Worm (Caenorhabditis elegans) whole organism, late embryonic: ENCODE results near the gene hrg-5.

Source experiments
- C38D4.7 ChIP-seq: fragments of 200-800 bp; sonication (Bioruptor generic); optimal IDR thresholded peaks from 2 replicates; lab custom pipeline; 2018; ENCODE audit warnings: mild to moderate bottlenecking, missing genetic modification characterization, moderate library complexity, missing compliant biosample characterization
- K02D7.2 ChIP-seq: sonication (generic microtip); optimal IDR thresholded peaks from 2 replicates; lab custom pipeline; 2017; ENCODE audit warnings: mild to moderate bottlenecking, missing genetic modification characterization, missing compliant biosample characterization
- T23F11.4 ChIP-seq: fragments of 200-800 bp; sonication (Bioruptor generic); optimal IDR thresholded peaks from 2 replicates; lab custom pipeline; 2018; ENCODE audit warnings: mild to moderate bottlenecking, missing genetic modification characterization, missing compliant biosample characterization
- ama-1 ChIP-seq: fragments of 150-350 bp; optimal IDR thresholded peaks from 2 replicates; lab custom pipeline; 2014
- ceh-18 ChIP-seq: sonication (generic microtip); optimal IDR thresholded peaks from 2 replicates; lab custom pipeline; 2016; ENCODE audit warnings: missing genetic modification characterization, missing compliant biosample characterization
- ceh-24 ChIP-seq: sonication (generic microtip); optimal IDR thresholded peaks from 2 replicates; lab custom pipeline; 2016; ENCODE audit warnings: mild to moderate bottlenecking, missing genetic modification characterization, missing compliant biosample characterization
- ceh-45 ChIP-seq: fragments of 200-800 bp; sonication (Bioruptor generic); IDR thresholded peaks from 2 replicates; pipeline ENCODE4 v1.3.6; 2022; ENCODE audit warnings: missing genetic modification reagents, missing genetic modification characterization, missing compliant biosample characterization
- ceh-48 ChIP-seq: sonication (generic microtip); optimal IDR thresholded peaks from 2 replicates; lab custom pipeline; 2016; ENCODE audit warnings: missing genetic modification characterization, inconsistent platforms, missing compliant biosample characterization
- ceh-6 ChIP-seq: fragments of 200-800 bp; sonication (Bioruptor generic); optimal IDR thresholded peaks from 2 replicates; lab custom pipeline; 2018; ENCODE audit warnings: mild to moderate bottlenecking, missing genetic modification characterization, missing compliant biosample characterization
- dmd-4 ChIP-seq: sonication (generic microtip); optimal IDR thresholded peaks from 2 replicates; lab custom pipeline; 2016; ENCODE audit warnings: borderline replicate concordance, missing genetic modification characterization, missing compliant biosample characterization
- elt-2 ChIP-seq: sonication (generic microtip); optimal IDR thresholded peaks from 2 replicates; lab custom pipeline; 2016; ENCODE audit warnings: missing genetic modification reagents, missing genetic modification characterization, missing compliant biosample characterization
- elt-4 ChIP-seq: sonication (generic microtip); optimal IDR thresholded peaks from 2 replicates; lab custom pipeline; 2016; ENCODE audit warnings: missing genetic modification characterization, missing compliant biosample characterization
- ets-4 ChIP-seq: sonication (generic microtip); optimal IDR thresholded peaks from 2 replicates; lab custom pipeline; 2016; ENCODE audit warnings: missing genetic modification characterization, missing compliant biosample characterization
- fkh-10 ChIP-seq: fragments of 150-350 bp; optimal IDR thresholded peaks from 2 replicates; lab custom pipeline; 2014; ENCODE audit warnings: missing biosample characterization, missing genetic modification reagents, missing genetic modification characterization
- gmeb-2 ChIP-seq: sonication (generic microtip); optimal IDR thresholded peaks from 2 replicates; lab custom pipeline; 2016; ENCODE audit warnings: missing genetic modification characterization, inconsistent platforms, missing compliant biosample characterization
- hlh-13 ChIP-seq: fragments of 200-800 bp; sonication (Bioruptor generic); optimal IDR thresholded peaks from 2 replicates; lab custom pipeline; 2018; ENCODE audit warnings: mild to moderate bottlenecking, missing genetic modification characterization, missing compliant biosample characterization
- hlh-30 ChIP-seq: sonication (generic microtip); optimal IDR thresholded peaks from 2 replicates; lab custom pipeline; 2017; ENCODE audit warnings: antibody characterized with exemption, missing genetic modification characterization, missing compliant biosample characterization; ENCODE audit not compliant: insufficient read depth
- hlh-6 ChIP-seq: sonication (generic microtip); optimal IDR thresholded peaks from 2 replicates; lab custom pipeline; 2016; ENCODE audit warnings: missing genotype, missing genetic modification characterization, missing compliant biosample characterization
- hlh-8 ChIP-seq: sonication (generic microtip); optimal IDR thresholded peaks from 2 replicates; lab custom pipeline; 2016; ENCODE audit warnings: missing genotype, missing genetic modification characterization, missing compliant biosample characterization
- lim-6 ChIP-seq: sonication (generic microtip); optimal IDR thresholded peaks from 2 replicates; lab custom pipeline; 2016; ENCODE audit warnings: missing genetic modification characterization, missing compliant biosample characterization
- lin-11 ChIP-seq: fragments of 200-800 bp; sonication (Bioruptor generic); optimal IDR thresholded peaks from 2 replicates; lab custom pipeline; 2018; ENCODE audit warnings: mild to moderate bottlenecking, missing genetic modification characterization, missing compliant biosample characterization
- madf-2 ChIP-seq: sonication (generic microtip); optimal IDR thresholded peaks from 2 replicates; lab custom pipeline; 2017; ENCODE audit warnings: missing genetic modification characterization, missing compliant biosample characterization
- nfya-1 ChIP-seq: sonication (generic microtip); optimal IDR thresholded peaks from 2 replicates; lab custom pipeline; 2017; ENCODE audit warnings: missing genetic modification characterization, mild to moderate bottlenecking, missing compliant biosample characterization, antibody characterized with exemption, moderate library complexity
- nhr-232 ChIP-seq: sonication (generic microtip); optimal IDR thresholded peaks from 2 replicates; lab custom pipeline; 2016; ENCODE audit warnings: missing genetic modification characterization, missing compliant biosample characterization
- pha-2 ChIP-seq: sonication (generic microtip); optimal IDR thresholded peaks from 2 replicates; lab custom pipeline; 2017; ENCODE audit warnings: mild to moderate bottlenecking, missing genetic modification characterization, missing compliant biosample characterization
- pha-4 ChIP-seq: fragments of 150-350 bp; optimal IDR thresholded peaks from 2 replicates; lab custom pipeline; 2018; ENCODE audit warnings: missing biosample characterization, missing genetic modification reagents, missing genetic modification characterization
- pqm-1 ChIP-seq: sonication (generic microtip); optimal IDR thresholded peaks from 2 replicates; lab custom pipeline; 2016; ENCODE audit warnings: missing genetic modification characterization, missing compliant biosample characterization
- rnt-1 ChIP-seq: sonication (generic microtip); optimal IDR thresholded peaks from 2 replicates; lab custom pipeline; 2016; ENCODE audit warnings: missing genetic modification characterization, missing compliant biosample characterization
- sdc-2 ChIP-seq: sonication (generic microtip); optimal IDR thresholded peaks from 2 replicates; lab custom pipeline; 2016; ENCODE audit warnings: missing genotype, missing genetic modification characterization, missing compliant biosample characterization
- sox-4 ChIP-seq: sonication (generic microtip); optimal IDR thresholded peaks from 2 replicates; lab custom pipeline; 2017; ENCODE audit warnings: mild to moderate bottlenecking, missing genetic modification characterization, inconsistent platforms, missing compliant biosample characterization
- syd-9 ChIP-seq: sonication (generic microtip); optimal IDR thresholded peaks from 2 replicates; lab custom pipeline; 2016; ENCODE audit warnings: mild to moderate bottlenecking, missing genetic modification characterization, moderate library complexity, missing compliant biosample characterization
- tbx-2 ChIP-seq: sonication (generic microtip); optimal IDR thresholded peaks from 2 replicates; lab custom pipeline; 2016; ENCODE audit warnings: missing genetic modification characterization, missing compliant biosample characterization
- unc-3 ChIP-seq, 2 experiments: fragments of 200-800 bp in 1 of 2; sonication (Bioruptor generic) in 1 of 2; sonication (generic microtip) in 1 of 2; conservative IDR thresholded peaks in 1 of 2; optimal IDR thresholded peaks in 1 of 2; 2 replicates each; pipeline versions ENCODE4 v1.3.6 to Lab custom; 2016 to 2022; ENCODE audit warnings: missing compliant biosample characterization in 2 of 2, missing genetic modification characterization in 2 of 2, missing genetic modification reagents in 1 of 2
- unc-42 ChIP-seq: sonication (generic microtip); optimal IDR thresholded peaks from 2 replicates; lab custom pipeline; 2016; ENCODE audit warnings: missing genotype, missing genetic modification characterization, missing compliant biosample characterization
- unc-55 ChIP-seq: sonication (generic microtip); optimal IDR thresholded peaks from 2 replicates; lab custom pipeline; 2017; ENCODE audit warnings: missing biosample characterization, missing genetic modification reagents, missing genetic modification characterization
- zip-5 ChIP-seq: sonication (generic microtip); optimal IDR thresholded peaks from 2 replicates; lab custom pipeline; 2016; ENCODE audit warnings: missing genetic modification characterization, missing compliant biosample characterization
- ztf-16 ChIP-seq: sonication (generic microtip); optimal IDR thresholded peaks from 2 replicates; lab custom pipeline; 2017; ENCODE audit warnings: missing genetic modification characterization, missing compliant biosample characterization

hrg-5 gene

DNA sequence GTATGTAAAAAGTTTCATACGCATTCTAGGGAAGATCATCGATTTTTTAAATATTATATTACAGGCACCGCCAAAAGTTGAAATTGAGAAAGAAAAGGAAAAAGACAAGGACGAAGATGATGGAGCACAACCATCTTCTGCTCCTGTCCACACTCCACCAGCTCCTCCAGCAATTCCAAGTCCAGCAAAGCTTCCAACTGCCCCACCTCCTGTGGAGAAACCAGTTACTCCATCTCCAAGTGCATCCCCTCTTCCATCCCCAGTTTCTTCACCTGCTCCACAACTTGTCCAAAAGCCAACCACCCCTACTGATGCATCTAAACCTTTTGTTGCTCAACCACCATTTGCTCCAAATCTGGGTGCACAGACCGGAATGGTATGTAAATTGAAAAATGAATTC lies 22.7 kb upstream of the hrg-5 start:
- TF ChIP-seq elt-4 (tag; lab: Kevin White, UChicago) (no peak), C38D4.7 (no peak), ets-4 (tag; lab: Kevin White, UChicago) (no peak), pha-4 (no peak), unc-42 (tag; lab: Kevin White, UChicago) (no peak), unc-55 (GFP tag; lab: Kevin White, UChicago) (no peak), ceh-45 (GFP tag; lab: Robert Waterston, UW) (no peak), ceh-6 (GFP tag; lab: Kevin White, UChicago) (no peak), nhr-232 (no peak), fkh-10 (GFP tag; lab: Kevin White, UChicago) (no peak), syd-9 (tag; lab: Kevin White, UChicago) (no peak), ztf-16 (no peak), sdc-2 (tag; lab: Kevin White, UChicago) (no peak), hlh-6 (tag; lab: Kevin White, UChicago) (no peak)

DNA sequence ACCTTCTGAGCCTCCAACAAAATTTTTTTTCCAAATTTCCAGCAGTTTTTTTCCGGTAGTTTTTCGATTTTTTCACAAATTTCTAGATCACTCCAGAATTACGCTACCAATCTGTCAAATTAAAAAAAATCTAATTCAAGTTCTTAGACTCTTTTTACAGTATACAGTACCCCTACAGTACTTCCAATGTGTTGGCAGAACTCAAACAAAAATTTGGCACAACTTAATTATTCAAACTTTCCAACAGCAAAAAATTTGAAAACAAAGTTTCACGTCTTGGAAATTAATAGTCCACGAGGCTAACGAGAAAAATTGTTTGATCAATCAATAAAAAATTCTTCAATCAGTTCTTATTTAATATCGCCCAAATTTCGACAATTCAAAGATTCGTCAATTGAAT lies 20.6 kb upstream of the hrg-5 start, which contains the start of gene F36H1.3:
Gene F36H1.3, plus strand, starts transcription at position 323 of the 400 bp plus-strand sequence.
- TF ChIP-seq zip-5 (no peak), nhr-232 (no peak), madf-2 (tag; lab: Kevin White, UChicago) (no peak), sox-4 (tag; lab: Kevin White, UChicago) (no peak), C38D4.7 (no peak)

DNA sequence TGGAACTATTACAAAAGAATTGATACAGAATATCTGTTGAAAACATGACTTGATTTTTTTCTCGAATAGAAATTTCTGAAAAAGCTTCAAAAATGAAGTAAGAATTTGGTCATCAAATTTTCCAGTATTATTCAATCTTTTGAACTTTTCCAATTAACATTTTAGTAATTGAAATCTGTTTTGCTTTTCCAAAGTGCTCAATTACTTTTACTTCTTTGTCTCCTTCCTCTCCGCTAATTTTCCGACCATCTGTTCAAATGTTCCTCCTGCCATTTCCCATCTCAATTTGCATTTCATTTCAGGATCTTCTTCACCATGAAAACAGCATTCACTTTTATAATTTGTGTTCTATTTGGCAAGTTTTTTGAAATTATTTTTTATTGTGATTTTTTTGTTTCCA lies 19.6 kb upstream of the hrg-5 start, which contains the start of gene F36H1.11:
Gene F36H1.11, plus strand, starts transcription at position 301 of the 400 bp plus-strand sequence.
- peak; percentile 44 for TF ChIP-seq unc-42 (tag; lab: Kevin White, UChicago)
- TF ChIP-seq dmd-4 (tag; lab: Kevin White, UChicago): no peak
- TF ChIP-seq, all 69 proteins: peak for 1

DNA sequence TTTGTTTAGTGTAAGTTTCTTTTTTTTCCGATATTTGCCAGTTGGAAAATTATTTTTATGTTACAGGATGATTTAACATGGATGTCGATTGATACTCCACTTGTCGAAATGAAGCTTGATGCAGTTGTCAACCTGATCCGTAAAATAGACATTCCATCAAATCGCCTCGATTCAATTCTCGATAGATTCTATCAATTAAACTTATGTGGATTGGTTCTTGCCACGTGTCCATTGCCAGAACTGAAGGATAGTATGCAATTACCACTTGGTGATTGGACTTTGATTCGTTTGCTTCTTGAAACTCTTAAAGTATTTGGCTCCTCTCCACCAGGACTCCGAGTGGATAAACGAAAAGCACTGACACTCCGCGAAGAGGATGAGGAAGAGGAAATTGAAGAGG lies 15.1 kb upstream of the hrg-5 start:
- TF ChIP-seq nhr-232 (no peak), syd-9 (tag; lab: Kevin White, UChicago) (no peak), K02D7.2 (tag; lab: Kevin White, UChicago) (no peak), pha-4 (no peak), hlh-6 (tag; lab: Kevin White, UChicago) (no peak), zip-5 (no peak), ama-1 (no peak), ceh-24 (tag; lab: Kevin White, UChicago) (no peak), T23F11.4 (no peak), elt-2 (tag; lab: Kevin White, UChicago) (no peak), lin-11 (tag; lab: Kevin White, UChicago) (no peak), rnt-1 (tag; lab: Kevin White, UChicago) (no peak), hlh-30 (tag; lab: Kevin White, UChicago) (no peak), gmeb-2 (tag; lab: Kevin White, UChicago) (no peak), sox-4 (tag; lab: Kevin White, UChicago) (no peak), lim-6 (tag; lab: Kevin White, UChicago) (no peak), unc-3 (GFP tag; conservative IDR thresholded peaks at IDR 0.05; lab: Robert Waterston, UW) (no peak), unc-3 (tag; optimal IDR thresholded peaks at IDR 0.05; lab: Kevin White, UChicago) (no peak), hlh-8 (tag; lab: Kevin White, UChicago) (no peak)
- TF ChIP-seq, all 69 proteins: peak for 0

DNA sequence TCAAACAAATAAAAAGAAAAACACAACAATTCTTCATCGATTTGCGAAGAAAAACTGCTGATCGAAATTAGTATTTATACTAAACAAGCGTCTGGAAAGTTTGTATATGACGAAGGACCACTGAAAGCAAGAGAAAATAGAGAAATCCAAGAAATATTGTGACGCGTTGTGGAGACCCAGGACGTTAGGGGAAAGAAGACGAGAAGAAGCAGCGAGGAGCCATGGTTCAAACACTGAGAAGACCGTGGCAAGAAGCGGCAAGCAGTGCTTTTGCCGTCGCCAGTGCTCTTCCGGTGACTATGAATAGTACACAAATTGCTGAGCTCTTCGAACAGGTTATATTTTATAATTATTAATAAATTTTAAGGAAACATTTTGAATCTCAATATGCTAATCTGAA lies 9.4 kb upstream of the hrg-5 start:
- TF ChIP-seq tbx-2 (tag; lab: Kevin White, UChicago): peak; percentile 6
- no peak for TF ChIP-seq ceh-18
- TF ChIP-seq nfya-1: peak; percentile 17

DNA sequence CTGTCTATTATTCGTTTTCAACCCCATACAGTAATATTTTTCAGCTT lies 9.2 kb upstream of the hrg-5 start, which contains the start of gene kdin-1:
Gene kdin-1, plus strand, starts transcription at position 38 of the 47 bp plus-strand sequence.
- TF ChIP-seq ceh-48 (tag; lab: Kevin White, UChicago): no peak
- no peak for TF ChIP-seq pqm-1
- TF ChIP-seq tbx-2 (tag; lab: Kevin White, UChicago): no peak
- no peak for TF ChIP-seq pha-2 (tag; lab: Kevin White, UChicago)
- no peak for TF ChIP-seq pha-4
- no peak for TF ChIP-seq hlh-6 (tag; lab: Kevin White, UChicago)
- no peak for TF ChIP-seq hlh-13 (GFP tag; lab: Kevin White, UChicago)
- TF ChIP-seq, all 69 proteins: peak for 0
